Worm (Caenorhabditis elegans): Measurements from ENCODE around the gene F28H6.7.

- TF ChIP-seq him-1 (tag; optimal IDR thresholded peaks at IDR 0.05), result no peak
- TF ChIP-seq W03F9.2 (tag; optimal IDR thresholded peaks at IDR 0.05), result no peak
These were observed 48.3 kb downstream of the F28H6.7 start, which contains the start of gene vha-20 for ce11 chrX:14164234-14164633.
